Worm (Caenorhabditis elegans): ENCODE data around the gene K12H6.4.

DNA sequence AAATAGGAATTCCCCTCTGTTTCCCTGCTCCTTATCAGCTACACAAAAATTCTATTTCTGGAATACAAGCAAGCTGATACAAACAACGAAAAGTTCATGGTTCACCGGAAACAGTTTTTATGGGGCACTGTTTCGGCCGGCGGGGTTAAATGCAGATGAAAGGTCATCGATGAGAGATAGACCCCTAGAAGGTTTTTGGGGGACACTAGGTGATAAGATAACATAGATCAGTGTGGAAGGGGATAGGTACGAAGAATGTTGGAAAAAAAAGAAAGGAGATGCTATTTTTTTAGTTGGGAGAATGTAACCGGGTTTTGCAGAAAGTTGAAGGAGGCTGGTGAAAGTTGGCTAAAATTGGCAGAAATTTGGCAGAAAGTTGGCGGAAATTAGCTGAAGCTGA lies 18.5 kb downstream of the K12H6.4 start:
- no peak for TF ChIP-seq pha-2 (tag; optimal IDR thresholded peaks at IDR 0.05)
- TF ChIP-seq fkh-10 (GFP tag; optimal IDR thresholded peaks at IDR 0.05) = no peak
- no peak for TF ChIP-seq lin-11 (tag; optimal IDR thresholded peaks at IDR 0.05)
- TF ChIP-seq unc-55 (GFP tag; optimal IDR thresholded peaks at IDR 0.05) = no peak
- no peak for TF ChIP-seq npax-4 (tag; optimal IDR thresholded peaks at IDR 0.05)
- TF ChIP-seq unc-3 (GFP tag; conservative IDR thresholded peaks at IDR 0.05) = no peak
- no peak for TF ChIP-seq unc-3 (tag; optimal IDR thresholded peaks at IDR 0.05)
- no peak for TF ChIP-seq ceh-22 (tag; optimal IDR thresholded peaks at IDR 0.05)
- TF ChIP-seq pha-4 (tag; optimal IDR thresholded peaks at IDR 0.05) = no peak
- no peak for TF ChIP-seq pros-1 (tag; optimal IDR thresholded peaks at IDR 0.05)
- no peak for TF ChIP-seq hlh-30 (tag; optimal IDR thresholded peaks at IDR 0.05; ENCODE audit: insufficient read depth)
